Worm (Caenorhabditis elegans) whole organism, late embryonic: Measurements from ENCODE around the gene Y46E12A.5.

Source experiments
- F13H6.1 ChIP-seq: sonication (generic microtip); optimal IDR thresholded peaks from 2 replicates; lab custom pipeline; 2016; ENCODE audit warnings: missing genetic modification characterization, missing compliant biosample characterization
- K02D7.2 ChIP-seq: sonication (generic microtip); optimal IDR thresholded peaks from 2 replicates; lab custom pipeline; 2017; ENCODE audit warnings: mild to moderate bottlenecking, missing genetic modification characterization, missing compliant biosample characterization
- T23F11.4 ChIP-seq: fragments of 200-800 bp; sonication (Bioruptor generic); optimal IDR thresholded peaks from 2 replicates; lab custom pipeline; 2018; ENCODE audit warnings: mild to moderate bottlenecking, missing genetic modification characterization, missing compliant biosample characterization
- Y22D7AL.16 ChIP-seq: sonication (generic microtip); optimal IDR thresholded peaks from 2 replicates; lab custom pipeline; 2016; ENCODE audit warnings: missing genetic modification characterization, missing compliant biosample characterization
- ama-1 ChIP-seq: fragments of 150-350 bp; optimal IDR thresholded peaks from 2 replicates; lab custom pipeline; 2014
- ceh-2 ChIP-seq: sonication (generic microtip); optimal IDR thresholded peaks from 2 replicates; lab custom pipeline; 2016; ENCODE audit warnings: missing genotype, missing genetic modification characterization, missing compliant biosample characterization
- ceh-24 ChIP-seq: sonication (generic microtip); optimal IDR thresholded peaks from 2 replicates; lab custom pipeline; 2016; ENCODE audit warnings: mild to moderate bottlenecking, missing genetic modification characterization, missing compliant biosample characterization
- ceh-31 ChIP-seq: sonication (generic microtip); optimal IDR thresholded peaks from 2 replicates; lab custom pipeline; 2016; ENCODE audit warnings: missing genetic modification characterization, missing compliant biosample characterization
- ceh-34 ChIP-seq: sonication (generic microtip); optimal IDR thresholded peaks from 2 replicates; lab custom pipeline; 2016; ENCODE audit warnings: mild to moderate bottlenecking, missing genetic modification characterization, missing compliant biosample characterization
- ceh-48 ChIP-seq: sonication (generic microtip); optimal IDR thresholded peaks from 2 replicates; lab custom pipeline; 2016; ENCODE audit warnings: missing genetic modification characterization, inconsistent platforms, missing compliant biosample characterization
- ceh-6 ChIP-seq: fragments of 200-800 bp; sonication (Bioruptor generic); optimal IDR thresholded peaks from 2 replicates; lab custom pipeline; 2018; ENCODE audit warnings: mild to moderate bottlenecking, missing genetic modification characterization, missing compliant biosample characterization
- dve-1 ChIP-seq: sonication (generic microtip); optimal IDR thresholded peaks from 2 replicates; lab custom pipeline; 2017; ENCODE audit warnings: antibody characterized with exemption, mild to moderate bottlenecking, missing genetic modification characterization, missing compliant biosample characterization
- elt-2 ChIP-seq: sonication (generic microtip); optimal IDR thresholded peaks from 2 replicates; lab custom pipeline; 2016; ENCODE audit warnings: missing genetic modification reagents, missing genetic modification characterization, missing compliant biosample characterization
- fax-1 ChIP-seq: sonication (generic microtip); optimal IDR thresholded peaks from 2 replicates; lab custom pipeline; 2016; ENCODE audit warnings: missing genotype, missing genetic modification characterization, missing compliant biosample characterization
- hlh-6 ChIP-seq: sonication (generic microtip); optimal IDR thresholded peaks from 2 replicates; lab custom pipeline; 2016; ENCODE audit warnings: missing genotype, missing genetic modification characterization, missing compliant biosample characterization
- lin-11 ChIP-seq: fragments of 200-800 bp; sonication (Bioruptor generic); optimal IDR thresholded peaks from 2 replicates; lab custom pipeline; 2018; ENCODE audit warnings: mild to moderate bottlenecking, missing genetic modification characterization, missing compliant biosample characterization
- mec-3 ChIP-seq: sonication (generic microtip); optimal IDR thresholded peaks from 2 replicates; lab custom pipeline; 2016; ENCODE audit warnings: borderline replicate concordance, missing genetic modification characterization, missing compliant biosample characterization
- nfya-1 ChIP-seq: sonication (generic microtip); optimal IDR thresholded peaks from 2 replicates; lab custom pipeline; 2017; ENCODE audit warnings: missing genetic modification characterization, mild to moderate bottlenecking, missing compliant biosample characterization, antibody characterized with exemption, moderate library complexity
- odd-2 ChIP-seq: sonication (generic microtip); optimal IDR thresholded peaks from 2 replicates; lab custom pipeline; 2017; ENCODE audit warnings: antibody characterized with exemption, mild to moderate bottlenecking, missing genetic modification characterization, missing compliant biosample characterization
- pat-9 ChIP-seq: fragments of 200-800 bp; sonication (Bioruptor generic); optimal IDR thresholded peaks from 2 replicates; lab custom pipeline; 2018; ENCODE audit warnings: mild to moderate bottlenecking, missing genetic modification characterization, moderate library complexity, missing compliant biosample characterization
- pax-1 ChIP-seq: fragments of 150-350 bp; optimal IDR thresholded peaks from 2 replicates; lab custom pipeline; 2014; ENCODE audit warnings: missing biosample characterization, missing genetic modification characterization
- pha-2 ChIP-seq: sonication (generic microtip); optimal IDR thresholded peaks from 2 replicates; lab custom pipeline; 2017; ENCODE audit warnings: mild to moderate bottlenecking, missing genetic modification characterization, missing compliant biosample characterization
- ref-2 ChIP-seq: sonication (generic microtip); optimal IDR thresholded peaks from 2 replicates; lab custom pipeline; 2016; ENCODE audit warnings: missing genetic modification characterization, missing compliant biosample characterization
- rnt-1 ChIP-seq: sonication (generic microtip); optimal IDR thresholded peaks from 2 replicates; lab custom pipeline; 2016; ENCODE audit warnings: missing genetic modification characterization, missing compliant biosample characterization
- sdc-2 ChIP-seq: sonication (generic microtip); optimal IDR thresholded peaks from 2 replicates; lab custom pipeline; 2016; ENCODE audit warnings: missing genotype, missing genetic modification characterization, missing compliant biosample characterization
- sox-2 ChIP-seq: fragments of 200-800 bp; sonication (Bioruptor generic); IDR thresholded peaks from 2 replicates; pipeline ENCODE4 v1.3.6; 2022; ENCODE audit warnings: missing genetic modification reagents, missing genetic modification characterization, missing compliant biosample characterization
- sox-4 ChIP-seq: sonication (generic microtip); optimal IDR thresholded peaks from 2 replicates; lab custom pipeline; 2017; ENCODE audit warnings: mild to moderate bottlenecking, missing genetic modification characterization, inconsistent platforms, missing compliant biosample characterization
- syd-9 ChIP-seq: sonication (generic microtip); optimal IDR thresholded peaks from 2 replicates; lab custom pipeline; 2016; ENCODE audit warnings: mild to moderate bottlenecking, missing genetic modification characterization, moderate library complexity, missing compliant biosample characterization
- tbx-2 ChIP-seq: sonication (generic microtip); optimal IDR thresholded peaks from 2 replicates; lab custom pipeline; 2016; ENCODE audit warnings: missing genetic modification characterization, missing compliant biosample characterization
- ttx-3 ChIP-seq: sonication (generic microtip); optimal IDR thresholded peaks from 2 replicates; lab custom pipeline; 2016; ENCODE audit warnings: missing genetic modification reagents, missing genetic modification characterization, missing compliant biosample characterization
- unc-3 ChIP-seq, 2 experiments: fragments of 200-800 bp in 1 of 2; sonication (Bioruptor generic) in 1 of 2; sonication (generic microtip) in 1 of 2; conservative IDR thresholded peaks in 1 of 2; optimal IDR thresholded peaks in 1 of 2; 2 replicates each; pipeline versions ENCODE4 v1.3.6 to Lab custom; 2016 to 2022; ENCODE audit warnings: missing compliant biosample characterization in 2 of 2, missing genetic modification characterization in 2 of 2, missing genetic modification reagents in 1 of 2
- unc-42 ChIP-seq: sonication (generic microtip); optimal IDR thresholded peaks from 2 replicates; lab custom pipeline; 2016; ENCODE audit warnings: missing genotype, missing genetic modification characterization, missing compliant biosample characterization
- unc-86 ChIP-seq: sonication (generic microtip); optimal IDR thresholded peaks from 2 replicates; lab custom pipeline; 2016; ENCODE audit warnings: missing genetic modification characterization, missing compliant biosample characterization
- zip-5 ChIP-seq: sonication (generic microtip); optimal IDR thresholded peaks from 2 replicates; lab custom pipeline; 2016; ENCODE audit warnings: missing genetic modification characterization, missing compliant biosample characterization

Y46E12A.5 gene

ce11 chrIII:1785776-1786175, 27.7 kb upstream of the Y46E12A.5 start:
- TF ChIP-seq rnt-1 (tag; lab: Kevin White, UChicago), result no peak
- TF ChIP-seq lin-11 (tag; lab: Kevin White, UChicago), result no peak
- TF ChIP-seq sox-4 (tag; lab: Kevin White, UChicago), result no peak
- TF ChIP-seq nfya-1 (tag; lab: Kevin White, UChicago), result peak; percentile 36
- TF ChIP-seq ama-1 (lab: Kevin White, UChicago), result no peak
- TF ChIP-seq sdc-2 (tag; lab: Kevin White, UChicago), result no peak
- TF ChIP-seq ceh-31 (tag; lab: Kevin White, UChicago), result peak; percentile 59
- peak; percentile 4 for TF ChIP-seq tbx-2 (tag; lab: Kevin White, UChicago)
- TF ChIP-seq unc-86 (tag; lab: Kevin White, UChicago), result no peak
- TF ChIP-seq sox-2 (GFP tag; lab: Robert Waterston, UW), result no peak
- TF ChIP-seq Y22D7AL.16 (tag; lab: Kevin White, UChicago), result no peak
- TF ChIP-seq K02D7.2 (tag; lab: Kevin White, UChicago), result no peak
- peak; percentile 12 for TF ChIP-seq unc-42 (tag; lab: Kevin White, UChicago)
- TF ChIP-seq pat-9 (tag; lab: Kevin White, UChicago), result no peak
- no peak for TF ChIP-seq pax-1 (tag; lab: Kevin White, UChicago)

ce11 chrIII:1777969-1778368, 19.9 kb upstream of the Y46E12A.5 start, which contains the start of gene Y39A3CL.4:
Y39A3CL.4 (minus strand) TSS chrIII:1778069.
- no peak for TF ChIP-seq ceh-34 (tag; lab: Kevin White, UChicago)
- TF ChIP-seq T23F11.4 (GFP tag; lab: Kevin White, UChicago), result no peak
- no peak for TF ChIP-seq odd-2 (tag; lab: Kevin White, UChicago)
- TF ChIP-seq nfya-1 (tag; lab: Kevin White, UChicago), result no peak
- TF ChIP-seq dve-1 (tag; lab: Kevin White, UChicago), result no peak
- TF ChIP-seq ceh-2 (tag; lab: Kevin White, UChicago), result no peak
- TF ChIP-seq ceh-24, result no peak
- no peak for TF ChIP-seq syd-9
- no peak for TF ChIP-seq ttx-3 (tag; lab: Kevin White, UChicago)
- TF ChIP-seq ceh-48 (tag; lab: Kevin White, UChicago), result no peak
- TF ChIP-seq sdc-2 (tag; lab: Kevin White, UChicago), result no peak
- no peak for TF ChIP-seq lin-11 (tag; lab: Kevin White, UChicago)
- no peak for TF ChIP-seq sox-2 (GFP tag; lab: Robert Waterston, UW)
- TF ChIP-seq unc-42 (tag; lab: Kevin White, UChicago), result no peak
- no peak for TF ChIP-seq F13H6.1 (tag; lab: Kevin White, UChicago)
- no peak for TF ChIP-seq zip-5 (tag; lab: Kevin White, UChicago)
- TF ChIP-seq ref-2, result no peak

- peak; percentile 5 for TF ChIP-seq nfya-1 (tag; lab: Kevin White, UChicago)
- no peak for TF ChIP-seq ceh-24
- no peak for TF ChIP-seq ref-2
These were observed 19.4 kb upstream of the Y46E12A.5 start, which contains the start of gene Y39A3CL.3 for ce11 chrIII:1777468-1777867. Y39A3CL.3 (plus strand) TSS chrIII:1777802.

- TF ChIP-seq fax-1 (tag; lab: Kevin White, UChicago), result no peak
- TF ChIP-seq pha-2 (tag; lab: Kevin White, UChicago), result no peak
- TF ChIP-seq ceh-31 (tag; lab: Kevin White, UChicago), result no peak
- no peak for TF ChIP-seq pat-9 (tag; lab: Kevin White, UChicago)
- TF ChIP-seq ceh-6 (GFP tag; lab: Kevin White, UChicago), result no peak
- TF ChIP-seq nfya-1 (tag; lab: Kevin White, UChicago), result no peak
- no peak for TF ChIP-seq sox-2 (GFP tag; lab: Robert Waterston, UW)
- TF ChIP-seq elt-2 (tag; lab: Kevin White, UChicago), result no peak
- no peak for TF ChIP-seq ttx-3 (tag; lab: Kevin White, UChicago)
- TF ChIP-seq mec-3, result no peak
- TF ChIP-seq sox-4 (tag; lab: Kevin White, UChicago), result no peak
- TF ChIP-seq unc-3 (GFP tag; conservative IDR thresholded peaks at IDR 0.05; lab: Robert Waterston, UW), result no peak
- no peak for TF ChIP-seq unc-3 (tag; optimal IDR thresholded peaks at IDR 0.05; lab: Kevin White, UChicago)
- TF ChIP-seq T23F11.4 (GFP tag; lab: Kevin White, UChicago), result no peak
- no peak for TF ChIP-seq syd-9
- no peak for TF ChIP-seq hlh-6
These were observed 11.9 kb upstream of the Y46E12A.5 start, which contains the start of gene tbx-43 for ce11 chrIII:1769993-1770392. tbx-43 (minus strand) TSS chrIII:1770093.
